Worm (Caenorhabditis elegans) whole organism, late embryonic: ENCODE measurements around the gene F44D12.8.

Experiments used
- C38D4.7 ChIP-seq: fragments of 200-800 bp; sonication (Bioruptor generic); optimal IDR thresholded peaks from 2 replicates; lab custom pipeline; 2018; ENCODE audit warnings: mild to moderate bottlenecking, missing genetic modification characterization, moderate library complexity, missing compliant biosample characterization
- ahr-1 ChIP-seq: sonication (generic microtip); optimal IDR thresholded peaks from 2 replicates; lab custom pipeline; 2016; ENCODE audit warnings: missing genetic modification characterization, missing compliant biosample characterization
- ama-1 ChIP-seq: fragments of 150-350 bp; optimal IDR thresholded peaks from 2 replicates; lab custom pipeline; 2014
- ceh-18 ChIP-seq: sonication (generic microtip); optimal IDR thresholded peaks from 2 replicates; lab custom pipeline; 2016; ENCODE audit warnings: missing genetic modification characterization, missing compliant biosample characterization
- ceh-31 ChIP-seq: sonication (generic microtip); optimal IDR thresholded peaks from 2 replicates; lab custom pipeline; 2016; ENCODE audit warnings: missing genetic modification characterization, missing compliant biosample characterization
- madf-2 ChIP-seq: sonication (generic microtip); optimal IDR thresholded peaks from 2 replicates; lab custom pipeline; 2017; ENCODE audit warnings: missing genetic modification characterization, missing compliant biosample characterization
- nfya-1 ChIP-seq: sonication (generic microtip); optimal IDR thresholded peaks from 2 replicates; lab custom pipeline; 2017; ENCODE audit warnings: missing genetic modification characterization, mild to moderate bottlenecking, missing compliant biosample characterization, antibody characterized with exemption, moderate library complexity
- nhr-11 ChIP-seq: fragments of 150-350 bp; optimal IDR thresholded peaks from 2 replicates; lab custom pipeline; 2014; ENCODE audit warnings: missing biosample characterization, missing genetic modification characterization
- pax-1 ChIP-seq: fragments of 150-350 bp; optimal IDR thresholded peaks from 2 replicates; lab custom pipeline; 2014; ENCODE audit warnings: missing biosample characterization, missing genetic modification characterization
- sox-2 ChIP-seq: fragments of 200-800 bp; sonication (Bioruptor generic); IDR thresholded peaks from 2 replicates; pipeline ENCODE4 v1.3.6; 2022; ENCODE audit warnings: missing genetic modification reagents, missing genetic modification characterization, missing compliant biosample characterization
- unc-3 ChIP-seq, 2 experiments: fragments of 200-800 bp in 1 of 2; sonication (Bioruptor generic) in 1 of 2; sonication (generic microtip) in 1 of 2; conservative IDR thresholded peaks in 1 of 2; optimal IDR thresholded peaks in 1 of 2; 2 replicates each; pipeline versions ENCODE4 v1.3.6 to Lab custom; 2016 to 2022; ENCODE audit warnings: missing compliant biosample characterization in 2 of 2, missing genetic modification characterization in 2 of 2, missing genetic modification reagents in 1 of 2

ce11 chrIV:10046005-10046404, 22.9 kb downstream of the F44D12.8 start:
- TF ChIP-seq ceh-18 (tag; lab: Kevin White, UChicago) (no peak), pax-1 (tag; lab: Kevin White, UChicago) (no peak), ceh-31 (tag; lab: Kevin White, UChicago) (no peak), nfya-1 (tag; lab: Kevin White, UChicago) (no peak), sox-2 (no peak), nhr-11 (tag; lab: Kevin White, UChicago) (no peak), C38D4.7 (GFP tag; lab: Kevin White, UChicago) (no peak), ahr-1 (no peak), ama-1 (no peak), unc-3 (GFP tag; conservative IDR thresholded peaks at IDR 0.05; lab: Robert Waterston, UW) (no peak), unc-3 (tag; optimal IDR thresholded peaks at IDR 0.05; lab: Kevin White, UChicago) (no peak), madf-2 (tag; lab: Kevin White, UChicago) (no peak)
